Fruit fly (Drosophila melanogaster) whole organism, adult: ENCODE data around the gene CG31104.
A peak's percentile ranks its signal among the peaks of the same experiment; 100 is the strongest.

Experiments
- CG14711 ChIP-seq: fragments of 200-800 bp; sonication (Bioruptor generic); optimal IDR thresholded peaks from 2 replicates; lab custom pipeline; 2018; ENCODE audit warnings: missing biosample characterization, mild to moderate bottlenecking, missing genetic modification characterization, moderate library complexity
- CG7101 ChIP-seq: fragments of 200-800 bp; sonication (Bioruptor generic); optimal IDR thresholded peaks from 2 replicates; lab custom pipeline; 2018; ENCODE audit warnings: missing biosample characterization, mild to moderate bottlenecking, missing genetic modification characterization, moderate library complexity
- Clk ChIP-seq: fragments of 200-800 bp; sonication (Bioruptor generic); optimal IDR thresholded peaks from 2 replicates; lab custom pipeline; 2017; ENCODE audit warnings: missing biosample characterization, missing genetic modification characterization
- Hr96 ChIP-seq: fragments of 200-800 bp; sonication (Bioruptor generic); optimal IDR thresholded peaks from 2 replicates; lab custom pipeline; 2016; ENCODE audit warnings: missing biosample characterization, missing genetic modification characterization
- Mnt ChIP-seq: fragments of 200-800 bp; sonication (Bioruptor generic); optimal IDR thresholded peaks from 2 replicates; lab custom pipeline; 2016; ENCODE audit warnings: missing biosample characterization, mild to moderate bottlenecking, missing genetic modification characterization
- bab1 ChIP-seq: fragments of 200-800 bp; sonication (Bioruptor generic); optimal IDR thresholded peaks from 3 replicates; lab custom pipeline; 2019; ENCODE audit warnings: missing biosample characterization, mild to moderate bottlenecking, missing genetic modification characterization, moderate library complexity
- cic ChIP-seq: fragments of 200-800 bp; sonication (Bioruptor generic); optimal IDR thresholded peaks from 2 replicates; lab custom pipeline; 2017; ENCODE audit warnings: missing biosample characterization, mild to moderate bottlenecking, missing genetic modification characterization, moderate library complexity
- ovo ChIP-seq: fragments of 200-800 bp; sonication (Bioruptor generic); optimal IDR thresholded peaks from 2 replicates; lab custom pipeline; 2016; ENCODE audit warnings: missing biosample characterization, missing genetic modification characterization
- pad ChIP-seq: fragments of 200-800 bp; sonication (Bioruptor generic); optimal IDR thresholded peaks from 3 replicates; lab custom pipeline; 2017; ENCODE audit warnings: missing biosample characterization, missing genetic modification characterization, mild to moderate bottlenecking, moderate library complexity, missing genetic modification reagents
- tj ChIP-seq: fragments of 200-800 bp; sonication (Bioruptor generic); optimal IDR thresholded peaks from 3 replicates; lab custom pipeline; 2017; ENCODE audit warnings: missing biosample characterization, mild to moderate bottlenecking, missing genetic modification characterization, moderate library complexity

DNA sequence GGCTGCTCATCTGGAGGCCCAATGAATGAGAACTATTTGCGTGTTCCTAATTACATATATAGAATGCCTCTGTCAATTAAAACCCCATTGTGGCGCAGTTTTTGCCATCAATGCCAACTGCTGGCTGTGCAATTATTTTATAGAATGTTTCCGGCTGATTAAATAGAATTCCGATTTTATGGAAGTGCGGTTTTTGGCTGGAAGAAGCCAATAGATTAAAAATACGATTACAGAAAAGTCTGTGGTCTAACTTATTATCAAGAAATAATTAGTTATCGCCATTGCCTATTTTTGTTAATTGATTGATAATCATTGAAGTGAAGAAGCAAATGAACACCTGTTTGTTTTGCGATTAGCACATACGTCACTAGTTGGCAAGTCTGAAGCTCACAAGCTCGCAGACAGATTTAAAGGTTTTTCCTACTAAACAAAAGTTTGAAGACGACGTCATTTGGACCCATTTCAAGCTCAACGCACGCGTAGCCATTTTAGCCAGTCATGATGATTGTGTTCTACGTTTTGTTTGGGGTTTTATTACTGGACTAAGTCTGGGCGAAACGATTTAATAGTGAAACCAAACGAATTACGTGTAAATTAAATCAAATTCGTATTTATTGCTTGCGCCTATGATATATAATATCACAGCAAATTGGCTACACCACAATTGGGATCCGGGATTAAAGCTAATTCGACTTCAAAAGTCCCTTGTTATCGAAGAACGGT is 20.7 kb downstream of the CG31104 start:
- TF ChIP-seq Clk (no peak), cic (GFP tag; lab: Kevin White, UChicago) (peak; percentile 73), pad (no peak), ovo (GFP tag; lab: Kevin White, UChicago) (no peak), CG7101 (no peak), Hr96 (no peak), bab1 (GFP tag; lab: Kevin White, UChicago) (no peak), Mnt (GFP tag; lab: Kevin White, UChicago) (no peak), CG14711 (tag; lab: Kevin White, UChicago) (no peak), tj (GFP tag; lab: Kevin White, UChicago) (peak; percentile 28)
